Fruit fly (Drosophila melanogaster): ENCODE data around the gene CG13926.

- TF ChIP-seq CTCF (optimal IDR thresholded peaks at IDR 0.05), result no peak
- TF ChIP-seq CG8478 (optimal IDR thresholded peaks at IDR 0.05), result no peak
These were observed 38.6 kb downstream of the CG13926 start for dm6 chr3L:1579169-1579853.

Measured in S2 (cell line).